Fruit fly (Drosophila melanogaster): ENCODE measurements around the gene epsilonCOP.

dm6 chr2L:6534125-6534815, 45.4 kb downstream of the epsilonCOP start:
- TF ChIP-seq Blimp-1 (GFP tag; optimal IDR thresholded peaks at IDR 0.05) (no peak), CG10631 (GFP tag; optimal IDR thresholded peaks at IDR 0.05) (no peak), OdsH (GFP tag; optimal IDR thresholded peaks at IDR 0.05) (no peak), acj6 (GFP tag; optimal IDR thresholded peaks at IDR 0.05) (no peak), Gug (GFP tag; IDR thresholded peaks at IDR 0.05) (no peak), CG15336 (GFP tag; IDR thresholded peaks at IDR 0.05) (no peak), CG8319 (GFP tag; optimal IDR thresholded peaks at IDR 0.05) (no peak)
